ENCODE assay signal across 3 worm cellular contexts in genomic region chrIII:978889-979288, ce11.
TF ChIP-seq lines count a peak whose summit lies in the region.

No protein-coding gene starts in this region.

TF ChIP-seq in whole organism, L4 larva, 104 proteins besides CTCF, POLR2A, EP300 and RAD21:
- no peak for TF ChIP-seq vab-7 (GFP tag; IDR thresholded peaks at IDR 0.05; lab: Robert Waterston, UW)
- TF ChIP-seq egl-43 (GFP tag; IDR thresholded peaks at IDR 0.05; lab: Robert Waterston, UW) = peak; percentile 48; the same call in 1 of the 2 replicates
- TF ChIP-seq daf-8 (GFP tag; IDR thresholded peaks at IDR 0.05; lab: Robert Waterston, UW) = no peak
- 0 out of 2 replicates have a peak, but pooled peaks have one; percentile 48 for TF ChIP-seq pha-4 (GFP tag; IDR thresholded peaks at IDR 0.05; lab: Robert Waterston, UW)
- no peak for TF ChIP-seq pha-4 (tag; optimal IDR thresholded peaks at IDR 0.05; lab: Kevin White, UChicago)
- peak; percentile 90 for TF ChIP-seq set-16 (GFP tag; IDR thresholded peaks at IDR 0.05; lab: Robert Waterston, UW)
- TF ChIP-seq ZK546.5 (tag; optimal IDR thresholded peaks at IDR 0.05; lab: Kevin White, UChicago) = no peak
- no peak for TF ChIP-seq egl-27 (tag; optimal IDR thresholded peaks at IDR 0.05; lab: Kevin White, UChicago)
- TF ChIP-seq nhr-25 (tag; optimal IDR thresholded peaks at IDR 0.05; lab: Kevin White, UChicago; ENCODE audit: borderline replicate concordance, insufficient read depth) = no peak
- no peak for TF ChIP-seq nhr-111 (GFP tag; optimal IDR thresholded peaks at IDR 0.05; lab: Kevin White, UChicago)
- TF ChIP-seq D1046.2 (GFP tag; IDR thresholded peaks at IDR 0.05; lab: Robert Waterston, UW) = no peak
- TF ChIP-seq mes-2 (tag; optimal IDR thresholded peaks at IDR 0.05; lab: Kevin White, UChicago; ENCODE audit: poor library complexity, severe bottlenecking) = peak; percentile 31
- TF ChIP-seq mdt-29 (GFP tag; IDR thresholded peaks at IDR 0.05; lab: Robert Waterston, UW) = no peak
- TF ChIP-seq nhr-10 (tag; optimal IDR thresholded peaks at IDR 0.05; lab: Kevin White, UChicago) = no peak
- no peak for TF ChIP-seq zip-2 (tag; optimal IDR thresholded peaks at IDR 0.05; lab: Kevin White, UChicago)
- TF ChIP-seq nhr-41 (GFP tag; IDR thresholded peaks at IDR 0.05; lab: Robert Waterston, UW) = no peak
- TF ChIP-seq lin-38 (GFP tag; IDR thresholded peaks at IDR 0.05; lab: Robert Waterston, UW) = 0 out of 2 replicates have a peak, but pooled peaks have one; percentile 21
- TF ChIP-seq unc-130 (GFP tag; optimal IDR thresholded peaks at IDR 0.05; lab: Kevin White, UChicago) = no peak
- TF ChIP-seq unc-39 (tag; optimal IDR thresholded peaks at IDR 0.05; lab: Kevin White, UChicago) = no peak
TF ChIP-seq in whole organism, L4 larva: peak in this region for 5.

TF ChIP-seq in whole organism, midembryonic, 9 proteins besides CTCF, POLR2A, EP300 and RAD21:
- TF ChIP-seq flt-1 (GFP tag; IDR thresholded peaks at IDR 0.05; lab: Robert Waterston, UW) (0 out of 2 replicates have a peak, but pooled peaks have one; percentile 15), ztf-29 (GFP tag; IDR thresholded peaks at IDR 0.05; lab: Robert Waterston, UW) (no peak)
TF ChIP-seq in whole organism, midembryonic: peak in this region for 1.

TF ChIP-seq in whole organism, young adult, 124 proteins besides CTCF, POLR2A, EP300 and RAD21:
- TF ChIP-seq B0261.1 (tag; optimal IDR thresholded peaks at IDR 0.05; lab: Kevin White, UChicago) = peak; percentile 27
- peak; percentile 52; the same call in 1 of the 2 replicates for TF ChIP-seq egrh-3 (GFP tag; IDR thresholded peaks at IDR 0.05; lab: Robert Waterston, UW)
- peak; percentile 58 for TF ChIP-seq dox-1 (GFP tag; IDR thresholded peaks at IDR 0.05; lab: Robert Waterston, UW)
- TF ChIP-seq tbp1 (GFP tag; optimal IDR thresholded peaks at IDR 0.05; lab: Kevin White, UChicago) = peak; percentile 53
- no peak for TF ChIP-seq rpc-1 (optimal IDR thresholded peaks at IDR 0.05; lab: Kevin White, UChicago)
- TF ChIP-seq rpc-1 (tag; optimal IDR thresholded peaks at IDR 0.05; lab: Kevin White, UChicago) = peak; percentile 38
- no peak for TF ChIP-seq T07F8.4 (tag; optimal IDR thresholded peaks at IDR 0.05; lab: Kevin White, UChicago)
- no peak for TF ChIP-seq mel-28 (tag; optimal IDR thresholded peaks at IDR 0.05; lab: Kevin White, UChicago; ENCODE audit: borderline replicate concordance)
- TF ChIP-seq zfh-2 (GFP tag; conservative IDR thresholded peaks at IDR 0.05; lab: Robert Waterston, UW) = peak; percentile 83
